Worm (Caenorhabditis elegans) whole organism, L4 larva: ENCODE measurements around the gene clp-10.

Experiments used
- Y105C5A.15 ChIP-seq: fragments of 200-800 bp; sonication (Bioruptor generic); IDR thresholded peaks from 2 replicates; pipeline ENCODE4 v1.3.6; 2022; ENCODE audit warnings: missing genetic modification characterization, missing compliant biosample characterization
- ZK546.5 ChIP-seq, 2 experiments: sonication (generic microtip); optimal IDR thresholded peaks; 2 replicates each; lab custom pipeline; 2017; ENCODE audit warnings: missing biosample characterization in 2 of 2, missing genetic modification characterization in 2 of 2
- jun-1 ChIP-seq: fragments of 150-350 bp; optimal IDR thresholded peaks from 2 replicates; lab custom pipeline; 2014; ENCODE audit warnings: missing biosample characterization, missing genetic modification reagents, missing genetic modification characterization
- nhr-11 ChIP-seq: fragments of 150-350 bp; optimal IDR thresholded peaks from 2 replicates; lab custom pipeline; 2014; ENCODE audit warnings: missing biosample characterization, missing genetic modification characterization
- pqm-1 ChIP-seq: sonication (generic microtip); optimal IDR thresholded peaks from 2 replicates; lab custom pipeline; 2017; ENCODE audit warnings: missing biosample characterization, missing genetic modification characterization
- unc-39 ChIP-seq: sonication (generic microtip); optimal IDR thresholded peaks from 2 replicates; lab custom pipeline; 2017; ENCODE audit warnings: missing biosample characterization, missing genetic modification characterization
- unc-62 ChIP-seq, 3 experiments: fragments of 150-350 bp in 1 of 3; sonication (generic microtip); optimal IDR thresholded peaks in 2 of 3; peaks in 1 of 3; 1 replicate in 1 of 3; 2 replicates in 2 of 3; lab custom pipeline; 2014 to 2017; ENCODE audit warnings: missing biosample characterization in 3 of 3, missing genetic modification characterization in 3 of 3, missing genetic modification reagents in 3 of 3, missing genotype in 1 of 3

DNA sequence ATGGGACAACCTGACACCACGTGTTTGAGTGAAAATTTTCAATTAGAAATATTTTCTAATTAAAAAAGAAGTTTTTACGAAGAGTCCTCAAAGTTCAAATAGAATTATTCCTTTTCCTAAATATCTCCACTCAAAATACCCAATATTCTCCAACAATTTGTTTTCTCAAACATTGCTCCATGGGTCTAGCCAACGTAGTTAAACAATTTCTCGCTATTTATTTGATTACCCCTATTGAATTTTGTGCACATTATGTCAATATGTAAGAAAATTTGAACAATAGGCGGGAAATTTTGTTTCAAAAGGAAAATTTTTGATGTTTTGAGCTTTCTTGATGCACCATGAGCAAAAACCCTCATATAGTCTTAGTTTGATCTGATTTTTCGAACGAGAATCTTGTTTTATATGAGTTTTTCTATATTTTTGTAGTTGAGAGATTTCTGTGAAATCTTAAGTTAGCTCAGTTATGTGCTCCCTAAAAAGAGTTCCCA lies 24.4 kb upstream of the clp-10 start:
- no peak for TF ChIP-seq nhr-11 (tag; lab: Kevin White, UChicago)
- TF ChIP-seq Y105C5A.15 (GFP tag; lab: Robert Waterston, UW) = peak; percentile 55; the same call in 1 of the 2 replicates
- TF ChIP-seq ZK546.5 (tag; optimal IDR thresholded peaks at IDR 0.05; lab: Kevin White, UChicago) = no peak
- TF ChIP-seq unc-39 (tag; lab: Kevin White, UChicago) = no peak
- TF ChIP-seq pqm-1 (tag; lab: Kevin White, UChicago) = no peak
- TF ChIP-seq jun-1 (tag; lab: Kevin White, UChicago) = no peak
- TF ChIP-seq unc-62 (GFP tag; optimal IDR thresholded peaks at IDR 0.05 in 1 of 2; lab: Kevin White, UChicago) = no peak
- TF ChIP-seq unc-62 (tag; optimal IDR thresholded peaks at IDR 0.05; lab: Kevin White, UChicago) = no peak
